Worm (Caenorhabditis elegans): ENCODE results near the gene srz-13.

The srz-13 gene

ce11 chrV:16182110-16182509 lies at the start of gene srz-13:
srz-13 (plus strand) TSS chrV:16182410.
- TF ChIP-seq hlh-17 (GFP tag; optimal IDR thresholded peaks at IDR 0.05; ENCODE audit: borderline replicate concordance) (no peak), efl-1 (optimal IDR thresholded peaks at IDR 0.05) (no peak), efl-1 (GFP tag; optimal IDR thresholded peaks at IDR 0.05 in 1 of 2) (no peak), zag-1 (tag; optimal IDR thresholded peaks at IDR 0.05) (no peak), jun-1 (tag; optimal IDR thresholded peaks at IDR 0.05) (no peak), irx-1 (tag; optimal IDR thresholded peaks at IDR 0.05) (no peak), mef-2 (tag; optimal IDR thresholded peaks at IDR 0.05) (no peak)

DNA sequence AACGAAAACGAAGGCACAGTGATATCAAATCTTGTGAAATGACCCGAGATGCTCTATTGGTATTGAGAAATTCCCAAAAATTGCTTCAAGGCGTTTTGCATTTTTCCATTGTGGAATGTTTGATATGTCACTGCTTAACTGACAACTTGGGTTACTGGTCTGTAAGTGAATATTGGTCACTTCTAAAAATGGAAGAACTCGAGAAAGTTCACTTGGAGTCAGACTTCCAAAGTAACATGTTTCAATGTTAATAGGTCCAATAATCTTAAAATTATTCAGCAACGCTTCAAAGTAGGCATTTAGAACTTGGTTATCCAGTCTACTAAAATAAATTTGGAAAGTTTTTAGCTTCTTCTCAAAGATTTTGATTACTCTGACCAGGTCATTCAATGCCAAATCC lies 49.5 kb upstream of the srz-13 start, which contains the start of gene fbxa-144:
TSS of gene fbxa-144 (minus strand) at position 101 of the 400 bp plus-strand sequence.
- no peak for TF ChIP-seq mef-2 (tag; optimal IDR thresholded peaks at IDR 0.05)
- TF ChIP-seq irx-1 (tag; optimal IDR thresholded peaks at IDR 0.05) = no peak
- TF ChIP-seq efl-3 (GFP tag; optimal IDR thresholded peaks at IDR 0.05) = no peak
- TF ChIP-seq ceh-88 (GFP tag; IDR thresholded peaks at IDR 0.05) = no peak
- TF ChIP-seq ceh-8 (GFP tag; optimal IDR thresholded peaks at IDR 0.05) = no peak

- TF ChIP-seq fos-1 (tag; optimal IDR thresholded peaks at IDR 0.05) (no peak), unc-130 (tag; optimal IDR thresholded peaks at IDR 0.05) (no peak), nhr-11 (tag; optimal IDR thresholded peaks at IDR 0.05) (no peak), lin-13 (GFP tag; optimal IDR thresholded peaks at IDR 0.05) (no peak), mdl-1 (tag; optimal IDR thresholded peaks at IDR 0.05) (no peak)
Observed at ce11 chrV:16137043-16137442, 45.2 kb upstream of the srz-13 start, which contains the start of gene F44G3.7. F44G3.7 (minus strand) TSS chrV:16137143.

DNA sequence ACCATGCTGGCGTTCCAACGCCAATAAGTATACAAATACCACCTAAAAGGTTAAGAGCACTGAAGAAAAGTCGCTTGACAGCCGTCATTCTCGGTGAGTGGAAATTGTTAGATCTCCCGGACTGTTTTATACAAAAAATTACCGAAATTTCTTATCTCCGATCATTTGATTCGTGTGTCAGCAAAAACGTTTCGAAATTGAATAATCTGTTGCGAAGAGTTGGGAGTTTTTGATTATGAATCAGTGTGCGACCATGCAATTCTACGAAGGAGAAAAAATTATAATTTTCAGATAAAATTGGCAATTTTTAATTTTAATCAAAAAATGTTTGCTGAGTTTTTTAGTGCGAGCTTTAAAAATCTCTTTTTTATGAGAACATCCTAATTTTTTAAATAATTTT lies 42.7 kb upstream of the srz-13 start, which contains the start of gene clc-11:
TSS of gene clc-11 (minus strand) at position 101 of the 400 bp plus-strand sequence.
- TF ChIP-seq fkh-8 (tag; optimal IDR thresholded peaks at IDR 0.05) (no peak), efl-1 (optimal IDR thresholded peaks at IDR 0.05) (no peak), efl-1 (GFP tag; optimal IDR thresholded peaks at IDR 0.05 in 1 of 2) (peak in 1 of 2 experiments; percentile 65), nhr-85 (tag) (no peak), grh-1 (GFP tag; IDR thresholded peaks at IDR 0.05) (no peak), elt-2 (tag; optimal IDR thresholded peaks at IDR 0.05) (peak; percentile 10), nhr-84 (tag; optimal IDR thresholded peaks at IDR 0.05) (no peak), tbx-2 (tag; optimal IDR thresholded peaks at IDR 0.05) (no peak), snu-23 (GFP tag; optimal IDR thresholded peaks at IDR 0.05) (no peak)

DNA sequence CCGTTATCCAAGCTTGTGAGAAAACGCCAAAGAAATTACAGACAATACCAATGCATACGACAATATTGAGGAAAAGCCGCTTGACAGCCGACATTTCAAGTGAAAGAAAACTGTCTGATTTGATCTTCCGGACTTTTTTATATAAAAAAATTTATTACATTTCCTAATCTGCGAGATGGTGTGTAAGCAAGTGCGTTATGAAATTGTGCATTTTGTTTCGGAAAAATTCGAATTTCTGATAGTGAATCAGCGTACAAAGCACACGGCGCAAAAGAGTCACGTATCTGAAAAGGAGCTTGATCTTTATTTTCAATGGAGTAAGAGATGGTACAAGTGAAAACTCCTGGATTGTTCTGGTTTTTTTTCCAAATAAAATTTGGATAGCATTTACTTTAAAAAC lies 41.1 kb upstream of the srz-13 start, which contains the start of gene clc-32:
TSS of gene clc-32 (minus strand) at position 101 of the 400 bp plus-strand sequence.
- TF ChIP-seq sptf-1 (tag; optimal IDR thresholded peaks at IDR 0.05) (no peak), nhr-11 (tag; optimal IDR thresholded peaks at IDR 0.05) (no peak), grh-1 (GFP tag; IDR thresholded peaks at IDR 0.05) (no peak), elt-3 (tag; optimal IDR thresholded peaks at IDR 0.05) (no peak), ztf-4 (tag; optimal IDR thresholded peaks at IDR 0.05) (no peak), nhr-19 (GFP tag; conservative IDR thresholded peaks at IDR 0.05) (no peak), blmp-1 (tag; optimal IDR thresholded peaks at IDR 0.05) (no peak), dsc-1 (tag; optimal IDR thresholded peaks at IDR 0.05) (no peak), nhr-77 (tag; optimal IDR thresholded peaks at IDR 0.05) (no peak), zag-1 (tag; optimal IDR thresholded peaks at IDR 0.05) (no peak), jun-1 (tag; optimal IDR thresholded peaks at IDR 0.05) (no peak), lin-35 (GFP tag; optimal IDR thresholded peaks at IDR 0.05) (no peak), rnt-1 (tag; optimal IDR thresholded peaks at IDR 0.05) (no peak), mep-1 (tag; optimal IDR thresholded peaks at IDR 0.05) (no peak)

DNA sequence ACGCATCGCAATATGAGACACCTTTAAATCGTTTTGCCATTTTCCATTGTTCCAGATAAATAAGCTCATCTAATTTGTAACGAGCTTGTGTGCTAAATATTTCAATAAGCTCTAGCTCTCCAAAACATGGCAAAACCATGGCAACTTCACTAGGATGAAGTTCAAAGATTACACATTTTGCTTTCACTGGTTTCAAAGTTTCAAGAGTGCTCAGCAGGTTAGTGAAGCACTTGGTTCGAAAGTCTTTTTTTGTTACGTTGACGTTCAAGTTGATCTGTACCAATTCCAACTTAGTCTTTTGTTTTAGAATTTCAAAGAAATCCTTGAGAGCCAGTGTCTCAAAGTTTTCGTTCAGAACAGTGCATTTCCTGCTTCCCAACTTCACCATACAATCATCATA lies 39.8 kb upstream of the srz-13 start, which contains the start of gene fbxa-18:
TSS of gene fbxa-18 (plus strand) at position 301 of the 400 bp plus-strand sequence.
- TF ChIP-seq pqm-1 (tag; optimal IDR thresholded peaks at IDR 0.05) = no peak
- TF ChIP-seq zag-1 (tag; optimal IDR thresholded peaks at IDR 0.05) = no peak
- no peak for TF ChIP-seq swsn-7 (tag; optimal IDR thresholded peaks at IDR 0.05)
- TF ChIP-seq sptf-1 (tag; optimal IDR thresholded peaks at IDR 0.05) = no peak
- TF ChIP-seq fkh-4 (tag; optimal IDR thresholded peaks at IDR 0.05; ENCODE audit: borderline replicate concordance) = no peak
- TF ChIP-seq lsy-2 (tag; optimal IDR thresholded peaks at IDR 0.05) = no peak
- no peak for TF ChIP-seq aly-2 (tag; optimal IDR thresholded peaks at IDR 0.05)
- TF ChIP-seq elt-3 (tag; optimal IDR thresholded peaks at IDR 0.05) = no peak
- no peak for TF ChIP-seq ceh-90 (tag; optimal IDR thresholded peaks at IDR 0.05)
- TF ChIP-seq jun-1 (tag; optimal IDR thresholded peaks at IDR 0.05) = no peak
- no peak for TF ChIP-seq unc-98 (GFP tag; IDR thresholded peaks at IDR 0.05)
- no peak for TF ChIP-seq tbx-2 (tag; optimal IDR thresholded peaks at IDR 0.05)
- TF ChIP-seq blmp-1 (tag; optimal IDR thresholded peaks at IDR 0.05) = no peak
- no peak for TF ChIP-seq efl-1 (optimal IDR thresholded peaks at IDR 0.05)
- TF ChIP-seq efl-1 (GFP tag; optimal IDR thresholded peaks at IDR 0.05 in 1 of 2) = no peak
- TF ChIP-seq elt-2 (tag; optimal IDR thresholded peaks at IDR 0.05) = no peak
- TF ChIP-seq lin-15B (tag; optimal IDR thresholded peaks at IDR 0.05) = no peak
- no peak for TF ChIP-seq zip-4 (GFP tag; optimal IDR thresholded peaks at IDR 0.05)
- no peak for TF ChIP-seq nhr-20 (tag; optimal IDR thresholded peaks at IDR 0.05)
- no peak for TF ChIP-seq unc-62 (GFP tag; optimal IDR thresholded peaks at IDR 0.05)
- TF ChIP-seq ceh-88 (GFP tag; IDR thresholded peaks at IDR 0.05) = no peak

Measured in whole organism, L1 larva.